Worm (Caenorhabditis elegans): ENCODE data around the gene W08A12.3.

W08A12.3 gene

DNA sequence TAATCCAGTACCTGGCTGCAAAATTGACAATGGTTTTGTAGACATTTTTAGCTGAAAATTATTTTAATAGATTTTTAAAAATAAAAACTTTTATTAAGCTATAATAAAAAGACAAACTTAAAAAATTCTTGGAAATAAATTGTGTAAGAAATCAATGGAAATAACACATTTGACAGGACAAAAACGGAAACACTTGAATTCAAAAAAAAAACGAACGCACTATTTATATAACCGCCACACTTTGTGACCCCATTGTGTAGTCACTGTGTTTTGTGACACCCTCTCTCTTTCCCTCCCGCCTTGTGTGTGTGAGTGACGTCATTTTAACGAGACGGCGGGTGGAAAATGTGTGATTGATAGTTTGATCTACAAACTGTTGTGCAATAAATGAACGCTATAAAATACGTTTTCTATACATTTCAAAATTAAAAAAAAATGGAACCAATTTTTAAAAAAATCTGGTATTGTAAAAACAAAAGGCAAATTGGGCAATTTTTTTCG, 38.4 kb upstream of the W08A12.3 start, which contains the start of gene F59B1.8:
F59B1.8 (minus strand) TSS at position 51 of the 501 bp plus-strand sequence.
- TF ChIP-seq hif-1 (tag; optimal IDR thresholded peaks at IDR 0.05) (peak in 1 of 2 experiments; percentile 65), dmd-6 (GFP tag; IDR thresholded peaks at IDR 0.05) (peak; percentile 99), daf-16 (GFP tag; optimal IDR thresholded peaks at IDR 0.05) (peak in 1 of 2 experiments; percentile 48), daf-16 (tag; optimal IDR thresholded peaks at IDR 0.05) (peak; percentile 89), nhr-102 (tag; optimal IDR thresholded peaks at IDR 0.05) (peak; percentile 97), nhr-42 (GFP tag; IDR thresholded peaks at IDR 0.05) (0 out of 2 replicates have a peak, but pooled peaks have one; percentile 44), pha-4 (GFP tag; IDR thresholded peaks at IDR 0.05) (0 out of 2 replicates have a peak, but pooled peaks have one; percentile 32), pha-4 (tag; optimal IDR thresholded peaks at IDR 0.05) (peak; percentile 95), cey-2 (tag; optimal IDR thresholded peaks at IDR 0.05; ENCODE audit: borderline replicate concordance, insufficient read depth) (peak; percentile 31), F26F4.8 (GFP tag; conservative IDR thresholded peaks at IDR 0.05) (no peak), saeg-2 (GFP tag; IDR thresholded peaks at IDR 0.05) (0 out of 2 replicates have a peak, but pooled peaks have one; percentile 13), lin-29 (GFP tag; IDR thresholded peaks at IDR 0.05) (no peak), T20F7.1 (GFP tag; optimal IDR thresholded peaks at IDR 0.05) (peak; percentile 70), mxl-3 (GFP tag; optimal IDR thresholded peaks at IDR 0.05) (peak; percentile 57), daf-19 (GFP tag; conservative IDR thresholded peaks at IDR 0.05) (no peak), lir-3 (tag; optimal IDR thresholded peaks at IDR 0.05) (no peak), dmd-8 (GFP tag; IDR thresholded peaks at IDR 0.05) (no peak), F37D6.2 (tag; optimal IDR thresholded peaks at IDR 0.05) (no peak), php-3 (GFP tag; IDR thresholded peaks at IDR 0.05) (peak; percentile 92), zip-2 (tag; optimal IDR thresholded peaks at IDR 0.05) (peak; percentile 76), nhr-28 (tag; optimal IDR thresholded peaks at IDR 0.05) (peak; percentile 100), tra-1 (GFP tag; IDR thresholded peaks at IDR 0.05) (peak; percentile 75), nhr-76 (tag; optimal IDR thresholded peaks at IDR 0.05) (peak; percentile 60), hlh-30 (tag; optimal IDR thresholded peaks at IDR 0.05; ENCODE audit: insufficient read depth) (peak; percentile 77), mdl-1 (tag; optimal IDR thresholded peaks at IDR 0.05) (peak; percentile 29 to 87), nhr-6 (tag; optimal IDR thresholded peaks at IDR 0.05) (peak; percentile 36), dmd-9 (GFP tag; IDR thresholded peaks at IDR 0.05) (no peak), lsy-2 (tag; optimal IDR thresholded peaks at IDR 0.05) (peak; percentile 8 to 64), dve-1 (tag; optimal IDR thresholded peaks at IDR 0.05; ENCODE audit: insufficient read depth) (peak; percentile 97), mep-1 (tag; optimal IDR thresholded peaks at IDR 0.05) (peak; percentile 88), Y105C5A.15 (GFP tag; IDR thresholded peaks at IDR 0.05) (no peak), pqm-1 (tag; optimal IDR thresholded peaks at IDR 0.05) (peak; percentile 76), hlh-11 (tag; optimal IDR thresholded peaks at IDR 0.05) (peak; percentile 93), duxl-1 (tag; optimal IDR thresholded peaks at IDR 0.05; ENCODE audit: poor library complexity) (peak; percentile 46), lin-13 (GFP tag; optimal IDR thresholded peaks at IDR 0.05) (peak; percentile 59), lin-1 (GFP tag; IDR thresholded peaks at IDR 0.05) (peak; percentile 55; the same call in 1 of the 2 replicates), nhr-48 (tag; optimal IDR thresholded peaks at IDR 0.05) (peak; percentile 93), dpl-1 (GFP tag; optimal IDR thresholded peaks at IDR 0.05) (peak; percentile 38), unc-130 (GFP tag; optimal IDR thresholded peaks at IDR 0.05) (no peak), nhr-77 (tag; optimal IDR thresholded peaks at IDR 0.05) (peak; percentile 94)

DNA sequence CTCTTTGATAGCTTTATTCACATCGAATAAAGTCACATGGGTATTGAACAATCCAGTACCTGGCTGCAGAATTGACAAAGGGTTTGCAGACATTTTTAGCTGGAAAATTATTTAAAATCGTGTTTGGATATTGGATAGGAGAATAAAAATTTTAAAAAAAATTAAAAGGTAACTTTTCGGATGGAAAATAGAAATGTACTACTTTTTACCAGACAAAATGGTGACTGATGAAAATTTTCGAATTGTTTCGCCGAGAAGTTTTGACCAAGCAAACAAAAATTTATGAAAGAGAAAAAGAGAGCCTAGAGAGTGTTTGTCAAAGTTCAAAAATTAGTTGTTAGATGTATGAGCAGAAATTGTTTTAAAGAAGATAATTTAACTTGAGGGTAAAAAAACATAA, 34.8 kb upstream of the W08A12.3 start, which contains the start of gene F59B1.10:
F59B1.10 (minus strand) TSS at position 101 of the 400 bp plus-strand sequence.
- TF ChIP-seq unc-39 (tag; optimal IDR thresholded peaks at IDR 0.05), result no peak
